Worm (Caenorhabditis elegans) whole organism, late embryonic: ENCODE results near the gene F36D3.5.
A peak's percentile ranks its signal among the peaks of the same experiment; 100 is the strongest.

Experiments
- C38D4.7 ChIP-seq: fragments of 200-800 bp; sonication (Bioruptor generic); optimal IDR thresholded peaks from 2 replicates; lab custom pipeline; 2018; ENCODE audit warnings: mild to moderate bottlenecking, missing genetic modification characterization, moderate library complexity, missing compliant biosample characterization
- ama-1 ChIP-seq: fragments of 150-350 bp; optimal IDR thresholded peaks from 2 replicates; lab custom pipeline; 2014
- ceh-22 ChIP-seq: sonication (generic microtip); optimal IDR thresholded peaks from 2 replicates; lab custom pipeline; 2017; ENCODE audit warnings: missing biosample characterization, missing genetic modification characterization
- ceh-24 ChIP-seq: sonication (generic microtip); optimal IDR thresholded peaks from 2 replicates; lab custom pipeline; 2016; ENCODE audit warnings: mild to moderate bottlenecking, missing genetic modification characterization, missing compliant biosample characterization
- ceh-31 ChIP-seq: sonication (generic microtip); optimal IDR thresholded peaks from 2 replicates; lab custom pipeline; 2016; ENCODE audit warnings: missing genetic modification characterization, missing compliant biosample characterization
- ceh-45 ChIP-seq: fragments of 200-800 bp; sonication (Bioruptor generic); IDR thresholded peaks from 2 replicates; pipeline ENCODE4 v1.3.6; 2022; ENCODE audit warnings: missing genetic modification reagents, missing genetic modification characterization, missing compliant biosample characterization
- ceh-9 ChIP-seq: sonication (generic microtip); optimal IDR thresholded peaks from 2 replicates; lab custom pipeline; 2016; ENCODE audit warnings: mild to moderate bottlenecking, missing genetic modification characterization, inconsistent platforms, missing compliant biosample characterization
- che-1 ChIP-seq: sonication (generic microtip); optimal IDR thresholded peaks from 2 replicates; lab custom pipeline; 2016; ENCODE audit warnings: mild to moderate bottlenecking, missing genetic modification characterization, missing compliant biosample characterization
- elt-2 ChIP-seq: sonication (generic microtip); optimal IDR thresholded peaks from 2 replicates; lab custom pipeline; 2016; ENCODE audit warnings: missing genetic modification reagents, missing genetic modification characterization, missing compliant biosample characterization
- fax-1 ChIP-seq: sonication (generic microtip); optimal IDR thresholded peaks from 2 replicates; lab custom pipeline; 2016; ENCODE audit warnings: missing genotype, missing genetic modification characterization, missing compliant biosample characterization
- fkh-10 ChIP-seq: fragments of 150-350 bp; optimal IDR thresholded peaks from 2 replicates; lab custom pipeline; 2014; ENCODE audit warnings: missing biosample characterization, missing genetic modification reagents, missing genetic modification characterization
- fkh-6 ChIP-seq: sonication (generic microtip); optimal IDR thresholded peaks from 2 replicates; lab custom pipeline; 2016; ENCODE audit warnings: missing genetic modification characterization, missing compliant biosample characterization
- gmeb-2 ChIP-seq: sonication (generic microtip); optimal IDR thresholded peaks from 2 replicates; lab custom pipeline; 2016; ENCODE audit warnings: missing genetic modification characterization, inconsistent platforms, missing compliant biosample characterization
- hlh-30 ChIP-seq: sonication (generic microtip); optimal IDR thresholded peaks from 2 replicates; lab custom pipeline; 2017; ENCODE audit warnings: antibody characterized with exemption, missing genetic modification characterization, missing compliant biosample characterization; ENCODE audit not compliant: insufficient read depth
- lin-11 ChIP-seq: fragments of 200-800 bp; sonication (Bioruptor generic); optimal IDR thresholded peaks from 2 replicates; lab custom pipeline; 2018; ENCODE audit warnings: mild to moderate bottlenecking, missing genetic modification characterization, missing compliant biosample characterization
- nfya-1 ChIP-seq: sonication (generic microtip); optimal IDR thresholded peaks from 2 replicates; lab custom pipeline; 2017; ENCODE audit warnings: missing genetic modification characterization, mild to moderate bottlenecking, missing compliant biosample characterization, antibody characterized with exemption, moderate library complexity
- nhr-11 ChIP-seq: fragments of 150-350 bp; optimal IDR thresholded peaks from 2 replicates; lab custom pipeline; 2014; ENCODE audit warnings: missing biosample characterization, missing genetic modification characterization
- nhr-232 ChIP-seq: sonication (generic microtip); optimal IDR thresholded peaks from 2 replicates; lab custom pipeline; 2016; ENCODE audit warnings: missing genetic modification characterization, missing compliant biosample characterization
- npax-4 ChIP-seq: sonication (generic microtip); optimal IDR thresholded peaks from 2 replicates; lab custom pipeline; 2016; ENCODE audit warnings: missing genetic modification characterization, missing compliant biosample characterization
- pag-3 ChIP-seq: sonication (generic microtip); optimal IDR thresholded peaks from 2 replicates; lab custom pipeline; 2016; ENCODE audit warnings: missing compliant biosample characterization, missing genetic modification characterization, borderline replicate concordance
- pat-9 ChIP-seq: fragments of 200-800 bp; sonication (Bioruptor generic); optimal IDR thresholded peaks from 2 replicates; lab custom pipeline; 2018; ENCODE audit warnings: mild to moderate bottlenecking, missing genetic modification characterization, moderate library complexity, missing compliant biosample characterization
- pha-2 ChIP-seq: sonication (generic microtip); optimal IDR thresholded peaks from 2 replicates; lab custom pipeline; 2017; ENCODE audit warnings: mild to moderate bottlenecking, missing genetic modification characterization, missing compliant biosample characterization
- pros-1 ChIP-seq: fragments of 150-350 bp; optimal IDR thresholded peaks from 2 replicates; lab custom pipeline; 2014; ENCODE audit warnings: missing biosample characterization, missing genetic modification reagents, missing genetic modification characterization
- ref-2 ChIP-seq: sonication (generic microtip); optimal IDR thresholded peaks from 2 replicates; lab custom pipeline; 2016; ENCODE audit warnings: missing genetic modification characterization, missing compliant biosample characterization
- rnt-1 ChIP-seq: sonication (generic microtip); optimal IDR thresholded peaks from 2 replicates; lab custom pipeline; 2016; ENCODE audit warnings: missing genetic modification characterization, missing compliant biosample characterization
- tbx-2 ChIP-seq: sonication (generic microtip); optimal IDR thresholded peaks from 2 replicates; lab custom pipeline; 2016; ENCODE audit warnings: missing genetic modification characterization, missing compliant biosample characterization
- tbx-7 ChIP-seq: sonication (generic microtip); optimal IDR thresholded peaks from 2 replicates; lab custom pipeline; 2016; ENCODE audit warnings: missing genotype, missing genetic modification characterization, missing compliant biosample characterization
- ttx-3 ChIP-seq: sonication (generic microtip); optimal IDR thresholded peaks from 2 replicates; lab custom pipeline; 2016; ENCODE audit warnings: missing genetic modification reagents, missing genetic modification characterization, missing compliant biosample characterization
- unc-55 ChIP-seq: sonication (generic microtip); optimal IDR thresholded peaks from 2 replicates; lab custom pipeline; 2017; ENCODE audit warnings: missing biosample characterization, missing genetic modification reagents, missing genetic modification characterization

Gene F36D3.5

ce11 chrV:16505828-16506227 lies 9.2 kb downstream of the F36D3.5 start, which contains the start of gene nhr-54:
nhr-54 (minus strand) TSS chrV:16505928.
- no peak for TF ChIP-seq gmeb-2 (tag; lab: Kevin White, UChicago)
- no peak for TF ChIP-seq pha-2
- TF ChIP-seq ceh-45 (GFP tag; lab: Robert Waterston, UW), result no peak
- TF ChIP-seq nfya-1, result no peak
- TF ChIP-seq ceh-24 (tag; lab: Kevin White, UChicago), result no peak
- TF ChIP-seq pat-9 (tag; lab: Kevin White, UChicago), result no peak
- TF ChIP-seq, all 69 proteins: peak for 0

- no peak for TF ChIP-seq fkh-6 (tag; lab: Kevin White, UChicago)
- TF ChIP-seq ceh-45 (GFP tag; lab: Robert Waterston, UW), result no peak
- no peak for TF ChIP-seq ttx-3
- no peak for TF ChIP-seq unc-55
- no peak for TF ChIP-seq nhr-11 (tag; lab: Kevin White, UChicago)
- TF ChIP-seq ceh-9, result no peak
- no peak for TF ChIP-seq ceh-24 (tag; lab: Kevin White, UChicago)
- TF ChIP-seq pros-1 (tag; lab: Kevin White, UChicago), result no peak
Measured at ce11 chrV:16503164-16503563, 11.9 kb downstream of the F36D3.5 start, which contains the start of gene F36D3.14. F36D3.14 (minus strand) TSS chrV:16503264.

- peak; percentile 37 for TF ChIP-seq nfya-1
- no peak for TF ChIP-seq C38D4.7
- TF ChIP-seq fkh-10 (GFP tag; lab: Kevin White, UChicago), result no peak
Measured at ce11 chrV:16499006-16499405, 16.0 kb downstream of the F36D3.5 start, which contains the start of gene F36D3.1. F36D3.1 (plus strand) TSS chrV:16499352.

- TF ChIP-seq ceh-22, result no peak
- no peak for TF ChIP-seq tbx-7 (tag; lab: Kevin White, UChicago)
- no peak for TF ChIP-seq ama-1 (lab: Kevin White, UChicago)
- no peak for TF ChIP-seq gmeb-2 (tag; lab: Kevin White, UChicago)
- TF ChIP-seq tbx-2 (tag; lab: Kevin White, UChicago), result no peak
- TF ChIP-seq che-1 (tag; lab: Kevin White, UChicago), result no peak
- TF ChIP-seq lin-11, result no peak
- no peak for TF ChIP-seq pag-3 (tag; lab: Kevin White, UChicago)
Measured at ce11 chrV:16497504-16497903, 17.5 kb downstream of the F36D3.5 start, which contains the start of gene srh-136. srh-136 (minus strand) TSS chrV:16497596.

ce11 chrV:16494359-16494758 lies 20.7 kb downstream of the F36D3.5 start, which contains the start of gene comt-2:
comt-2 (minus strand) TSS chrV:16494489.
- TF ChIP-seq elt-2, result peak; percentile 88
- no peak for TF ChIP-seq ceh-22

ce11 chrV:16488172-16488571 lies 26.9 kb downstream of the F36D3.5 start, which contains the start of gene sqst-4:
sqst-4 (plus strand) TSS chrV:16488472.
- TF ChIP-seq nhr-232 (no peak), pag-3 (tag; lab: Kevin White, UChicago) (no peak)
- TF ChIP-seq, all 69 proteins: peak for 0

- no peak for TF ChIP-seq fax-1 (tag; lab: Kevin White, UChicago)
- no peak for TF ChIP-seq ceh-31 (tag; lab: Kevin White, UChicago)
- no peak for TF ChIP-seq npax-4 (tag; lab: Kevin White, UChicago)
- TF ChIP-seq nfya-1, result no peak
- TF ChIP-seq rnt-1 (tag; lab: Kevin White, UChicago), result no peak
- no peak for TF ChIP-seq ref-2 (tag; lab: Kevin White, UChicago)
- no peak for TF ChIP-seq hlh-30 (tag; lab: Kevin White, UChicago)
Measured at ce11 chrV:16487474-16487873, 27.6 kb downstream of the F36D3.5 start, which contains the start of gene Y32B12A.5. Y32B12A.5 (minus strand) TSS chrV:16487574.
